Worm (Caenorhabditis elegans) whole organism, mixed stage, embryonic: ENCODE data around the gene T15H9.5.
A peak's percentile ranks its signal among the peaks of the same experiment; 100 is the strongest.

Experiments used
- M03D4.4 ChIP-seq: sonication (generic microtip); optimal IDR thresholded peaks from 2 replicates; lab custom pipeline; 2017; ENCODE audit warnings: mild to moderate bottlenecking, missing genetic modification characterization, missing compliant biosample characterization
- bed-3 ChIP-seq: fragments of 200-800 bp; sonication (Bioruptor generic); optimal IDR thresholded peaks from 3 replicates; lab custom pipeline; 2018; ENCODE audit warnings: mild to moderate bottlenecking, missing genetic modification characterization, moderate library complexity, missing compliant biosample characterization
- blmp-1 ChIP-seq: fragments of 150-350 bp; optimal IDR thresholded peaks from 2 replicates; lab custom pipeline; 2014; ENCODE audit warnings: missing biosample characterization, missing genetic modification characterization
- ceh-39 ChIP-seq: fragments of 150-350 bp; optimal IDR thresholded peaks from 2 replicates; lab custom pipeline; 2014; ENCODE audit warnings: missing biosample characterization, missing genetic modification characterization
- ceh-43 ChIP-seq: fragments of 200-800 bp; sonication (Bioruptor generic); optimal IDR thresholded peaks from 2 replicates; lab custom pipeline; 2018; ENCODE audit warnings: mild to moderate bottlenecking, missing genetic modification characterization, moderate library complexity, missing compliant biosample characterization
- ceh-83 ChIP-seq: fragments of 200-800 bp; sonication (Bioruptor generic); optimal IDR thresholded peaks from 2 replicates; lab custom pipeline; 2018; ENCODE audit warnings: mild to moderate bottlenecking, missing genetic modification characterization, missing compliant biosample characterization
- ces-1 ChIP-seq: fragments of 150-350 bp; optimal IDR thresholded peaks from 2 replicates; lab custom pipeline; 2014; ENCODE audit warnings: missing biosample characterization, missing genetic modification reagents, missing genetic modification characterization
- cnd-1 ChIP-seq: fragments of 200-800 bp; sonication (Bioruptor generic); optimal IDR thresholded peaks from 2 replicates; lab custom pipeline; 2018; ENCODE audit warnings: mild to moderate bottlenecking, missing genetic modification characterization, missing compliant biosample characterization
- drap-1 ChIP-seq: fragments of 200-800 bp; sonication (Bioruptor generic); optimal IDR thresholded peaks from 3 replicates; lab custom pipeline; 2018; ENCODE audit warnings: mild to moderate bottlenecking, missing genetic modification characterization, missing compliant biosample characterization
- elt-1 ChIP-seq: sonication (generic microtip); optimal IDR thresholded peaks from 2 replicates; lab custom pipeline; 2017; ENCODE audit warnings: missing genetic modification characterization, mild to moderate bottlenecking, missing compliant biosample characterization, antibody characterized with exemption, moderate library complexity, borderline replicate concordance; ENCODE audit not compliant: insufficient read depth
- elt-3 ChIP-seq: fragments of 150-350 bp; optimal IDR thresholded peaks from 2 replicates; lab custom pipeline; 2014; ENCODE audit warnings: missing biosample characterization, missing genetic modification characterization
- flh-1 ChIP-seq: fragments of 200-800 bp; sonication (Bioruptor generic); optimal IDR thresholded peaks from 2 replicates; lab custom pipeline; 2018; ENCODE audit warnings: mild to moderate bottlenecking, missing genetic modification characterization, moderate library complexity, missing compliant biosample characterization
- ham-2 ChIP-seq: fragments of 200-800 bp; sonication (Bioruptor generic); optimal IDR thresholded peaks from 2 replicates; lab custom pipeline; 2018; ENCODE audit warnings: mild to moderate bottlenecking, missing genetic modification characterization, missing compliant biosample characterization
- hlh-1 ChIP-seq: fragments of 150-350 bp; optimal IDR thresholded peaks from 2 replicates; lab custom pipeline; 2014; ENCODE audit warnings: missing biosample characterization, missing genetic modification reagents, missing genetic modification characterization
- lin-13 ChIP-seq: fragments of 150-350 bp; optimal IDR thresholded peaks from 2 replicates; lab custom pipeline; 2014; ENCODE audit warnings: missing biosample characterization, missing genetic modification characterization
- lin-32 ChIP-seq: fragments of 200-800 bp; sonication (Bioruptor generic); optimal IDR thresholded peaks from 2 replicates; lab custom pipeline; 2018; ENCODE audit warnings: mild to moderate bottlenecking, missing genetic modification characterization, missing compliant biosample characterization
- lsy-2 ChIP-seq: fragments of 150-350 bp; optimal IDR thresholded peaks from 2 replicates; lab custom pipeline; 2014; ENCODE audit warnings: missing biosample characterization, missing genetic modification characterization
- mab-5 ChIP-seq: fragments of 150-350 bp; optimal IDR thresholded peaks from 2 replicates; lab custom pipeline; 2014; ENCODE audit warnings: missing biosample characterization, missing genetic modification characterization
- mep-1 ChIP-seq: fragments of 150-350 bp; optimal IDR thresholded peaks from 2 replicates; lab custom pipeline; 2017; ENCODE audit warnings: missing biosample characterization, missing genetic modification reagents, missing genetic modification characterization, inconsistent platforms
- mls-2 ChIP-seq: sonication (generic microtip); optimal IDR thresholded peaks from 2 replicates; lab custom pipeline; 2016; ENCODE audit warnings: mild to moderate bottlenecking, missing genetic modification characterization, moderate library complexity, missing compliant biosample characterization
- nhr-12 ChIP-seq: fragments of 150-350 bp; optimal IDR thresholded peaks from 2 replicates; lab custom pipeline; 2014; ENCODE audit warnings: missing biosample characterization, missing genetic modification characterization
- nhr-2 ChIP-seq: fragments of 150-350 bp; optimal IDR thresholded peaks from 2 replicates; lab custom pipeline; 2014; ENCODE audit warnings: missing biosample characterization, missing genetic modification characterization
- nhr-237 ChIP-seq: fragments of 150-350 bp; optimal IDR thresholded peaks from 2 replicates; lab custom pipeline; 2014; ENCODE audit warnings: missing biosample characterization, missing genetic modification characterization
- nhr-28 ChIP-seq: fragments of 150-350 bp; optimal IDR thresholded peaks from 2 replicates; lab custom pipeline; 2014; ENCODE audit warnings: missing biosample characterization, missing genetic modification characterization
- nhr-76 ChIP-seq: sonication (generic microtip); optimal IDR thresholded peaks from 2 replicates; lab custom pipeline; 2017; ENCODE audit warnings: missing biosample characterization, missing genetic modification characterization
- pha-4 ChIP-seq: fragments of 150-350 bp; optimal IDR thresholded peaks from 2 replicates; lab custom pipeline; 2018; ENCODE audit warnings: missing biosample characterization, missing genetic modification reagents, missing genetic modification characterization
- sem-2 ChIP-seq: fragments of 200-800 bp; sonication (Bioruptor generic); optimal IDR thresholded peaks from 2 replicates; lab custom pipeline; 2018; ENCODE audit warnings: mild to moderate bottlenecking, missing genetic modification characterization, missing compliant biosample characterization
- snpc-4 ChIP-seq: fragments of 150-350 bp; optimal IDR thresholded peaks from 2 replicates; lab custom pipeline; 2014; ENCODE audit warnings: missing biosample characterization, missing genetic modification characterization
- sptf-1 ChIP-seq: sonication (generic microtip); optimal IDR thresholded peaks from 2 replicates; lab custom pipeline; 2017; ENCODE audit warnings: mild to moderate bottlenecking, missing genetic modification characterization, moderate library complexity, missing compliant biosample characterization
- tbx-8 ChIP-seq: fragments of 200-800 bp; sonication (Bioruptor generic); optimal IDR thresholded peaks from 2 replicates; lab custom pipeline; 2018; ENCODE audit warnings: mild to moderate bottlenecking, missing genetic modification characterization, moderate library complexity, missing compliant biosample characterization
- unc-120 ChIP-seq: sonication (generic microtip); optimal IDR thresholded peaks from 2 replicates; lab custom pipeline; 2017; ENCODE audit warnings: missing genetic modification characterization, missing compliant biosample characterization; ENCODE audit not compliant: poor library complexity, severe bottlenecking
- unc-39 ChIP-seq: fragments of 150-350 bp; optimal IDR thresholded peaks from 2 replicates; lab custom pipeline; 2014; ENCODE audit warnings: missing biosample characterization, missing genetic modification characterization
- unc-62 ChIP-seq: fragments of 150-350 bp; optimal IDR thresholded peaks from 2 replicates; lab custom pipeline; 2014; ENCODE audit warnings: missing biosample characterization, missing genetic modification reagents, missing genetic modification characterization
- zip-8 ChIP-seq: fragments of 150-350 bp; optimal IDR thresholded peaks from 2 replicates; lab custom pipeline; 2014; ENCODE audit warnings: missing biosample characterization, missing genetic modification characterization
- ztf-11 ChIP-seq: fragments of 150-350 bp; optimal IDR thresholded peaks from 2 replicates; lab custom pipeline; 2014; ENCODE audit warnings: missing biosample characterization, missing genetic modification characterization

T15H9.5 gene

ce11 chrII:9574406-9574805 is 36.8 kb downstream of the T15H9.5 start:
- TF ChIP-seq cnd-1 (tag; lab: Kevin White, UChicago) (no peak), hlh-1 (tag; lab: Kevin White, UChicago) (no peak), ham-2 (GFP tag; lab: Kevin White, UChicago) (peak; percentile 12), ceh-43 (peak; percentile 77), tbx-8 (GFP tag; lab: Kevin White, UChicago) (no peak), lin-32 (GFP tag; lab: Kevin White, UChicago) (no peak), nhr-237 (tag; lab: Kevin White, UChicago) (no peak), snpc-4 (tag; lab: Kevin White, UChicago) (no peak), sptf-1 (tag; lab: Kevin White, UChicago) (peak; percentile 69), drap-1 (GFP tag; lab: Kevin White, UChicago) (peak; percentile 13), mep-1 (tag; lab: Kevin White, UChicago) (no peak), mls-2 (tag; lab: Kevin White, UChicago) (peak; percentile 59)
- TF ChIP-seq, all 35 proteins: peak for 5

ce11 chrII:9573412-9573811 is 37.8 kb downstream of the T15H9.5 start:
- peak; percentile 22 for TF ChIP-seq blmp-1
- no peak for TF ChIP-seq sem-2
- TF ChIP-seq, all 35 proteins: peak for 1

ce11 chrII:9566045-9566444 is 45.2 kb downstream of the T15H9.5 start:
- peak; percentile 90 for TF ChIP-seq sem-2
- TF ChIP-seq lsy-2, result no peak
- no peak for TF ChIP-seq snpc-4 (tag; lab: Kevin White, UChicago)
- no peak for TF ChIP-seq nhr-237 (tag; lab: Kevin White, UChicago)
- peak; percentile 91 for TF ChIP-seq ceh-83 (GFP tag; lab: Kevin White, UChicago)
- no peak for TF ChIP-seq nhr-76 (tag; lab: Kevin White, UChicago)
- no peak for TF ChIP-seq mab-5 (tag; lab: Kevin White, UChicago)
- no peak for TF ChIP-seq nhr-2 (tag; lab: Kevin White, UChicago)
- TF ChIP-seq elt-3 (tag; lab: Kevin White, UChicago), result no peak
- peak; percentile 79 for TF ChIP-seq flh-1 (GFP tag; lab: Kevin White, UChicago)
- peak; percentile 17 for TF ChIP-seq unc-62 (GFP tag; lab: Kevin White, UChicago)
- TF ChIP-seq M03D4.4, result peak; percentile 94
- peak; percentile 22 for TF ChIP-seq ztf-11 (tag; lab: Kevin White, UChicago)
- no peak for TF ChIP-seq pha-4 (tag; lab: Kevin White, UChicago)
- no peak for TF ChIP-seq blmp-1
- peak; percentile 75 for TF ChIP-seq ham-2 (GFP tag; lab: Kevin White, UChicago)
- TF ChIP-seq nhr-12, result no peak
- TF ChIP-seq cnd-1 (tag; lab: Kevin White, UChicago), result peak; percentile 93
- no peak for TF ChIP-seq zip-8 (tag; lab: Kevin White, UChicago)
- no peak for TF ChIP-seq lin-13 (tag; lab: Kevin White, UChicago)
- no peak for TF ChIP-seq nhr-28 (tag; lab: Kevin White, UChicago)
- peak; percentile 23 for TF ChIP-seq hlh-1 (tag; lab: Kevin White, UChicago)
- TF ChIP-seq unc-39 (tag; lab: Kevin White, UChicago), result peak; percentile 57
- peak; percentile 90 for TF ChIP-seq ceh-43
- peak; percentile 6 for TF ChIP-seq mep-1 (tag; lab: Kevin White, UChicago)
- peak; percentile 21 for TF ChIP-seq ces-1 (GFP tag; lab: Kevin White, UChicago)
- TF ChIP-seq sptf-1 (tag; lab: Kevin White, UChicago), result peak; percentile 95
- TF ChIP-seq tbx-8 (GFP tag; lab: Kevin White, UChicago), result peak; percentile 85
- peak; percentile 85 for TF ChIP-seq bed-3 (GFP tag; lab: Kevin White, UChicago)
- peak; percentile 86 for TF ChIP-seq lin-32 (GFP tag; lab: Kevin White, UChicago)
- no peak for TF ChIP-seq elt-1
- peak; percentile 95 for TF ChIP-seq mls-2 (tag; lab: Kevin White, UChicago)
- peak; percentile 92 for TF ChIP-seq drap-1 (GFP tag; lab: Kevin White, UChicago)
- no peak for TF ChIP-seq ceh-39 (tag; lab: Kevin White, UChicago)
- TF ChIP-seq unc-120 (tag; lab: Kevin White, UChicago), result peak; percentile 84

ce11 chrII:9560895-9561294 is 50.4 kb downstream of the T15H9.5 start:
- TF ChIP-seq lin-13 (tag; lab: Kevin White, UChicago) (no peak), ceh-43 (no peak), ces-1 (GFP tag; lab: Kevin White, UChicago) (no peak), mab-5 (tag; lab: Kevin White, UChicago) (no peak), hlh-1 (tag; lab: Kevin White, UChicago) (no peak), mls-2 (tag; lab: Kevin White, UChicago) (no peak), unc-120 (tag; lab: Kevin White, UChicago) (no peak), blmp-1 (no peak), flh-1 (GFP tag; lab: Kevin White, UChicago) (no peak), pha-4 (tag; lab: Kevin White, UChicago) (no peak), tbx-8 (GFP tag; lab: Kevin White, UChicago) (no peak), drap-1 (GFP tag; lab: Kevin White, UChicago) (no peak), nhr-28 (tag; lab: Kevin White, UChicago) (no peak), unc-62 (GFP tag; lab: Kevin White, UChicago) (no peak), ztf-11 (tag; lab: Kevin White, UChicago) (no peak), nhr-237 (tag; lab: Kevin White, UChicago) (no peak), nhr-76 (tag; lab: Kevin White, UChicago) (no peak)
- TF ChIP-seq, all 35 proteins: peak for 0
